Fruit fly (Drosophila melanogaster): ENCODE results near the gene Nepl19.
A peak's percentile ranks its signal among the peaks of the same experiment; 100 is the strongest.

Nepl19 gene

dm6 chr3R:28889427-28889736 lies 9.5 kb upstream of the Nepl19 start (continued):
- no peak for TF ChIP-seq CG8388 (GFP tag; optimal IDR thresholded peaks at IDR 0.05)
- no peak for TF ChIP-seq Bgb (GFP tag; IDR thresholded peaks at IDR 0.05; ENCODE audit: partially characterized antibody)
- TF ChIP-seq CG9215 (GFP tag; IDR thresholded peaks at IDR 0.05), result no peak
- peak; percentile 54; the same call in 1 of the 2 replicates for TF ChIP-seq crol (GFP tag; IDR thresholded peaks at IDR 0.05)
- no peak for TF ChIP-seq CG1233 (GFP tag; optimal IDR thresholded peaks at IDR 0.05)
- no peak for TF ChIP-seq nerfin-2 (GFP tag; IDR thresholded peaks at IDR 0.05; ENCODE audit: partially characterized antibody)
- TF ChIP-seq CG18619 (GFP tag; optimal IDR thresholded peaks at IDR 0.05), result no peak
- TF ChIP-seq mld (GFP tag; IDR thresholded peaks at IDR 0.05; ENCODE audit: partially characterized antibody), result no peak
- TF ChIP-seq CG13624 (GFP tag; optimal IDR thresholded peaks at IDR 0.05), result no peak
- no peak for TF ChIP-seq repo (GFP tag; optimal IDR thresholded peaks at IDR 0.05)
- TF ChIP-seq salm (tag; optimal IDR thresholded peaks at IDR 0.05), result no peak
- no peak for TF ChIP-seq sisA (GFP tag; IDR thresholded peaks at IDR 0.05)
- TF ChIP-seq CG34224 (GFP tag; IDR thresholded peaks at IDR 0.05; ENCODE audit: partially characterized antibody), result peak; percentile 18; the same call in 1 of the 3 replicates
- peak; percentile 7; the same call in 1 of the 2 replicates for TF ChIP-seq NFAT (GFP tag; IDR thresholded peaks at IDR 0.05)
- TF ChIP-seq CG6254 (GFP tag; optimal IDR thresholded peaks at IDR 0.05), result no peak
- peak; percentile 98 for TF ChIP-seq cg (GFP tag; optimal IDR thresholded peaks at IDR 0.05)
- no peak for TF ChIP-seq stwl (tag; optimal IDR thresholded peaks at IDR 0.05)
- no peak for TF ChIP-seq CG3847 (GFP tag; IDR thresholded peaks at IDR 0.05)
- TF ChIP-seq CG34422 (GFP tag; IDR thresholded peaks at IDR 0.05), result peak; percentile 33; the same call in 1 of the 3 replicates
- no peak for TF ChIP-seq CG4820 (GFP tag; optimal IDR thresholded peaks at IDR 0.05)
- TF ChIP-seq Dp (GFP tag; optimal IDR thresholded peaks at IDR 0.05), result no peak
- no peak for TF ChIP-seq chif (GFP tag; optimal IDR thresholded peaks at IDR 0.05)
- no peak for TF ChIP-seq CG13296 (GFP tag; optimal IDR thresholded peaks at IDR 0.05)
- peak; percentile 95 for TF ChIP-seq Vsx1 (GFP tag; optimal IDR thresholded peaks at IDR 0.05)
- TF ChIP-seq ATbp (GFP tag; optimal IDR thresholded peaks at IDR 0.05), result no peak
- TF ChIP-seq pzg (GFP tag; optimal IDR thresholded peaks at IDR 0.05), result no peak
- TF ChIP-seq CG18764 (GFP tag; optimal IDR thresholded peaks at IDR 0.05), result no peak
- TF ChIP-seq tio (GFP tag; optimal IDR thresholded peaks at IDR 0.05), result no peak
- no peak for TF ChIP-seq CG17359 (tag; optimal IDR thresholded peaks at IDR 0.05)
- TF ChIP-seq zen2 (GFP tag; IDR thresholded peaks at IDR 0.05; ENCODE audit: partially characterized antibody), result no peak
- TF ChIP-seq HLHmδ (GFP tag; optimal IDR thresholded peaks at IDR 0.05), result peak; percentile 75
- no peak for TF ChIP-seq GATAe (GFP tag; conservative IDR thresholded peaks at IDR 0.05)
- TF ChIP-seq CG2875 (GFP tag; optimal IDR thresholded peaks at IDR 0.05), result no peak
- no peak for TF ChIP-seq zen (tag; optimal IDR thresholded peaks at IDR 0.05)
- no peak for TF ChIP-seq CG6791 (GFP tag; IDR thresholded peaks at IDR 0.05; ENCODE audit: partially characterized antibody)
- TF ChIP-seq HmgZ (tag; optimal IDR thresholded peaks at IDR 0.05), result no peak
- no peak for TF ChIP-seq ERR (GFP tag; optimal IDR thresholded peaks at IDR 0.05)
- peak; percentile 30 for TF ChIP-seq CG5180 (GFP tag; optimal IDR thresholded peaks at IDR 0.05)
- TF ChIP-seq Doc2 (GFP tag; IDR thresholded peaks at IDR 0.05), result no peak
- TF ChIP-seq cad (GFP tag; optimal IDR thresholded peaks at IDR 0.05), result no peak
- TF ChIP-seq CG5953 (GFP tag; IDR thresholded peaks at IDR 0.05), result no peak
- no peak for TF ChIP-seq CG8290 (GFP tag; optimal IDR thresholded peaks at IDR 0.05)
- peak in 1 of 2 experiments; percentile 41 for TF ChIP-seq CG8290 (tag; optimal IDR thresholded peaks at IDR 0.05)
- no peak for TF ChIP-seq Max (GFP tag; optimal IDR thresholded peaks at IDR 0.05)
- no peak for TF ChIP-seq Sry-δ (GFP tag; optimal IDR thresholded peaks at IDR 0.05)
- no peak for TF ChIP-seq kay (GFP tag; optimal IDR thresholded peaks at IDR 0.05)
- peak in 1 of 2 experiments; percentile 13 for TF ChIP-seq crp (GFP tag; optimal IDR thresholded peaks at IDR 0.05)
- no peak for TF ChIP-seq inv (GFP tag; IDR thresholded peaks at IDR 0.05; ENCODE audit: partially characterized antibody)
- TF ChIP-seq trem (tag; optimal IDR thresholded peaks at IDR 0.05), result no peak
- no peak for TF ChIP-seq wdn (GFP tag; IDR thresholded peaks at IDR 0.05)
- no peak for TF ChIP-seq psq (GFP tag; optimal IDR thresholded peaks at IDR 0.05)

Measured in whole organism, embryonic.